Worm (Caenorhabditis elegans) whole organism, L4 larva: ENCODE measurements around the gene clpf-1.

Source experiments
- R02D3.7 ChIP-seq: fragments of 150-350 bp; sonication (generic microtip); optimal IDR thresholded peaks from 3 replicates; lab custom pipeline; 2014; ENCODE audit warnings: missing biosample characterization, missing genetic modification characterization
- aly-2 ChIP-seq: sonication (generic microtip); optimal IDR thresholded peaks from 2 replicates; lab custom pipeline; 2018; ENCODE audit warnings: missing biosample characterization, missing genetic modification characterization
- dmd-6 ChIP-seq: fragments of 200-800 bp; sonication (Bioruptor generic); IDR thresholded peaks from 2 replicates; pipeline ENCODE4 v1.3.6; 2022; ENCODE audit warnings: missing genetic modification reagents, missing genetic modification characterization, missing compliant biosample characterization
- fos-1 ChIP-seq: fragments of 150-350 bp; optimal IDR thresholded peaks from 2 replicates; lab custom pipeline; 2014; ENCODE audit warnings: missing biosample characterization, missing genetic modification characterization
- lin-15B ChIP-seq: fragments of 150-350 bp; sonication (generic microtip); optimal IDR thresholded peaks from 3 replicates; lab custom pipeline; 2014; ENCODE audit warnings: missing biosample characterization, missing genetic modification characterization
- mep-1 ChIP-seq: fragments of 150-350 bp; sonication (generic microtip); optimal IDR thresholded peaks from 3 replicates; lab custom pipeline; 2014; ENCODE audit warnings: missing biosample characterization, missing genetic modification characterization
- pqm-1 ChIP-seq: sonication (generic microtip); optimal IDR thresholded peaks from 2 replicates; lab custom pipeline; 2017; ENCODE audit warnings: missing biosample characterization, missing genetic modification characterization
- snpc-4 ChIP-seq: fragments of 150-350 bp; optimal IDR thresholded peaks from 2 replicates; lab custom pipeline; 2014; ENCODE audit warnings: missing biosample characterization, missing genetic modification characterization

DNA sequence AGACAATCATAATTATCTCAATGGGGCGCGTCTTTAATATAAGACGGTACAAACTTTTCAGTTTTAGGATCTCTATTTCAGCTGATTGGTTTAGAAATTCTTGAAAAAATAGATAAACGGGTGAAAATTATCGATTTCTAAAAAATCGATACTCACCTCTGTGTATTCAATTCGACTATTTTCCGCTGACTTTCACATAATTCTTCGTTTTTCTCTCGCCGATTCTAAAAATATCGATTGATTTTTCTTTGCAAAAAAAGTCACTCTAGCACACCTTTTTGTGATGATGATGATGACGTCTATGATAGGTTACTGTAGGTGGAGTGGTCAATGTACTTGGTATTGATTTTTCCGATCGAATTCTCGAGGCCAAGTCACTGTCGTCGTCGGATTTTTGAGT lies 32.2 kb downstream of the clpf-1 start:
- TF ChIP-seq pqm-1: no peak
- TF ChIP-seq snpc-4 (tag; lab: Kevin White, UChicago): no peak
- no peak for TF ChIP-seq lin-15B (tag; lab: Kevin White, UChicago)
- TF ChIP-seq dmd-6 (GFP tag; lab: Robert Waterston, UW): no peak
- TF ChIP-seq fos-1 (tag; lab: Kevin White, UChicago): no peak
- no peak for TF ChIP-seq R02D3.7 (tag; lab: Kevin White, UChicago)
- TF ChIP-seq aly-2 (tag; lab: Kevin White, UChicago): no peak
- no peak for TF ChIP-seq mep-1 (tag; lab: Kevin White, UChicago)
